Fruit fly (Drosophila melanogaster) whole organism, embryonic: ENCODE measurements around the gene CG46313.
A peak's percentile ranks its signal among the peaks of the same experiment; 100 is the strongest.

Source experiments
- Adf1 ChIP-seq: fragments of 200-800 bp; sonication (Bioruptor generic); IDR thresholded peaks from 2 replicates; pipeline ENCODE4 v1.3.6; 2022; ENCODE audit warnings: missing biosample characterization, missing genetic modification characterization
- Atf3 ChIP-seq: fragments of 200-800 bp; sonication (Bioruptor generic); optimal IDR thresholded peaks from 3 replicates; lab custom pipeline; 2016; ENCODE audit warnings: missing biosample characterization, missing genetic modification characterization
- Bdp1 ChIP-seq: fragments of 200-800 bp; sonication (Bioruptor generic); optimal IDR thresholded peaks from 3 replicates; lab custom pipeline; 2016; ENCODE audit warnings: missing biosample characterization, missing genetic modification characterization
- CG10654 ChIP-seq: fragments of 200-800 bp; sonication (Bioruptor generic); optimal IDR thresholded peaks from 2 replicates; lab custom pipeline; 2016; ENCODE audit warnings: missing biosample characterization, missing genetic modification characterization
- CG11085 ChIP-seq: fragments of 200-800 bp; sonication (Bioruptor generic); IDR thresholded peaks from 2 replicates; pipeline ENCODE4 v1.3.6; 2022; ENCODE audit warnings: missing biosample characterization, missing genetic modification characterization
- CG11247 ChIP-seq: fragments of 200-800 bp; sonication (Bioruptor generic); IDR thresholded peaks from 2 replicates; pipeline ENCODE4 v1.3.6; 2022; ENCODE audit warnings: missing biosample characterization, missing genetic modification characterization
- CG11560 ChIP-seq: fragments of 200-800 bp; sonication (Bioruptor generic); IDR thresholded peaks from 3 replicates; pipeline ENCODE4 v1.3.6; 2022; ENCODE audit warnings: missing biosample characterization, missing genetic modification characterization
- CG12744 ChIP-seq: fragments of 200-800 bp; sonication (Bioruptor generic); optimal IDR thresholded peaks from 2 replicates; lab custom pipeline; 2016; ENCODE audit warnings: missing biosample characterization, missing genetic modification characterization
- CG13287 ChIP-seq: fragments of 200-800 bp; sonication (Bioruptor generic); IDR thresholded peaks from 2 replicates; pipeline ENCODE4 v1.3.6; 2022; ENCODE audit warnings: missing biosample characterization, missing genetic modification characterization; ENCODE audit not compliant: partially characterized antibody
- CG13424 ChIP-seq: fragments of 200-800 bp; sonication (Bioruptor generic); optimal IDR thresholded peaks from 2 replicates; lab custom pipeline; 2019; ENCODE audit warnings: missing biosample characterization, mild to moderate bottlenecking, missing genetic modification characterization, moderate library complexity
- CG17612 ChIP-seq: fragments of 200-800 bp; sonication (Bioruptor generic); IDR thresholded peaks from 2 replicates; pipeline ENCODE4 v1.3.6; 2022; ENCODE audit warnings: missing biosample characterization, missing genetic modification characterization
- CG17829 ChIP-seq: fragments of 200-800 bp; optimal IDR thresholded peaks from 2 replicates; lab custom pipeline; 2019; ENCODE audit warnings: missing biosample characterization, mild to moderate bottlenecking, missing genetic modification characterization, moderate library complexity
- CG1792 ChIP-seq: fragments of 200-800 bp; sonication (Bioruptor generic); optimal IDR thresholded peaks from 2 replicates; lab custom pipeline; 2016; ENCODE audit warnings: missing biosample characterization, missing genetic modification characterization
- CG18476 ChIP-seq: fragments of 200-800 bp; sonication (Bioruptor generic); optimal IDR thresholded peaks from 2 replicates; lab custom pipeline; 2016; ENCODE audit warnings: missing biosample characterization, mild to moderate bottlenecking, missing genetic modification characterization
- CG2116 ChIP-seq: fragments of 200-800 bp; sonication (Bioruptor generic); optimal IDR thresholded peaks from 3 replicates; lab custom pipeline; 2018; ENCODE audit warnings: missing biosample characterization, mild to moderate bottlenecking, missing genetic modification characterization
- CG42726 ChIP-seq: fragments of 200-800 bp; sonication (Bioruptor generic); IDR thresholded peaks from 2 replicates; pipeline ENCODE4 v1.3.6; 2022; ENCODE audit warnings: missing biosample characterization, missing genetic modification characterization; ENCODE audit not compliant: partially characterized antibody
- CG4282 ChIP-seq: fragments of 200-800 bp; sonication (Bioruptor generic); optimal IDR thresholded peaks from 2 replicates; lab custom pipeline; 2016; ENCODE audit warnings: missing biosample characterization, missing genetic modification characterization
- CG43689 ChIP-seq: fragments of 200-800 bp; sonication (Bioruptor generic); IDR thresholded peaks from 2 replicates; pipeline ENCODE4 v1.3.6; 2022; ENCODE audit warnings: missing biosample characterization, missing genetic modification characterization
- CG4617 ChIP-seq: fragments of 200-800 bp; sonication (Bioruptor generic); optimal IDR thresholded peaks from 3 replicates; lab custom pipeline; 2016; ENCODE audit warnings: missing biosample characterization, missing genetic modification characterization, borderline replicate concordance
- CG5180 ChIP-seq: fragments of 200-800 bp; sonication (Bioruptor generic); optimal IDR thresholded peaks from 3 replicates; lab custom pipeline; 2017; ENCODE audit warnings: missing biosample characterization, missing genetic modification characterization, mild to moderate bottlenecking, moderate library complexity, missing genetic modification reagents
- CG6765 ChIP-seq: fragments of 200-800 bp; sonication (Bioruptor generic); optimal IDR thresholded peaks from 3 replicates; lab custom pipeline; 2017; ENCODE audit warnings: missing biosample characterization, mild to moderate bottlenecking, missing genetic modification characterization
- CG6813 ChIP-seq: fragments of 200-800 bp; sonication (Bioruptor generic); optimal IDR thresholded peaks from 2 replicates; lab custom pipeline; 2017; ENCODE audit warnings: missing biosample characterization, missing genetic modification characterization, mild to moderate bottlenecking, moderate library complexity, missing genetic modification reagents
- CG7357 ChIP-seq: fragments of 200-800 bp; sonication (Bioruptor generic); IDR thresholded peaks from 3 replicates; pipeline ENCODE4 v1.3.6; 2022; ENCODE audit warnings: missing biosample characterization, missing genetic modification characterization
- CG7745 ChIP-seq: fragments of 200-800 bp; sonication (Bioruptor generic); optimal IDR thresholded peaks from 2 replicates; lab custom pipeline; 2018; ENCODE audit warnings: missing biosample characterization, mild to moderate bottlenecking, missing genetic modification characterization, moderate library complexity
- CG8944 ChIP-seq: fragments of 200-800 bp; sonication (Bioruptor generic); optimal IDR thresholded peaks from 3 replicates; lab custom pipeline; 2016; ENCODE audit warnings: missing biosample characterization, missing genetic modification characterization
- CG9609 ChIP-seq: fragments of 200-800 bp; sonication (Bioruptor generic); optimal IDR thresholded peaks from 3 replicates; lab custom pipeline; 2016; ENCODE audit warnings: missing biosample characterization, missing genetic modification characterization
- CkIIα-i1 ChIP-seq: fragments of 200-800 bp; sonication (Bioruptor generic); IDR thresholded peaks from 2 replicates; pipeline ENCODE4 v1.3.6; 2022; ENCODE audit warnings: missing biosample characterization, missing genetic modification characterization
- D ChIP-seq, 2 experiments: fragments of 200-800 bp in 1 of 2; fragments of >200 bp in 1 of 2; sonication (Bioruptor generic) in 1 of 2; optimal IDR thresholded peaks; 2 replicates in 1 of 2; 3 replicates in 1 of 2; lab custom pipeline; 2017; ENCODE audit warnings: mild to moderate bottlenecking in 1 of 2, missing biosample characterization in 1 of 2, missing genetic modification characterization in 1 of 2, missing genetic modification reagents in 1 of 2
- Dll ChIP-seq: fragments of 200-800 bp; sonication (Bioruptor generic); IDR thresholded peaks from 4 replicates; pipeline ENCODE4 v1.3.6; 2022; ENCODE audit warnings: missing biosample characterization, missing genetic modification characterization; ENCODE audit not compliant: partially characterized antibody
- HHEX ChIP-seq: fragments of 200-800 bp; sonication (Bioruptor generic); optimal IDR thresholded peaks from 3 replicates; lab custom pipeline; 2017; ENCODE audit warnings: missing biosample characterization, mild to moderate bottlenecking, missing genetic modification characterization, missing genetic modification reagents
- Kr ChIP-seq: fragments of 200-800 bp; sonication (Bioruptor generic); optimal IDR thresholded peaks from 2 replicates; lab custom pipeline; 2017; ENCODE audit warnings: missing biosample characterization, mild to moderate bottlenecking, missing genetic modification characterization
- Lpt ChIP-seq: fragments of >200 bp; optimal IDR thresholded peaks from 2 replicates; lab custom pipeline; 2018; ENCODE audit warnings: missing biosample characterization, missing genetic modification characterization
- NK7.1 ChIP-seq: fragments of 200-800 bp; sonication (Bioruptor generic); optimal IDR thresholded peaks from 3 replicates; lab custom pipeline; 2016; ENCODE audit warnings: missing biosample characterization, missing genetic modification characterization
- Side ChIP-seq: fragments of 200-800 bp; sonication (Bioruptor generic); optimal IDR thresholded peaks from 2 replicates; lab custom pipeline; 2016; ENCODE audit warnings: missing biosample characterization, missing genetic modification characterization
- Taf1 ChIP-seq: fragments of 200-800 bp; sonication (Bioruptor generic); IDR thresholded peaks from 2 replicates; pipeline ENCODE4 v1.3.6; 2022; ENCODE audit warnings: missing biosample characterization, missing genetic modification characterization
- Trl ChIP-seq, 3 experiments: fragments of >200 bp in 2 of 3; fragments of 200-800 bp in 1 of 3; sonication (Bioruptor generic) in 1 of 3; optimal IDR thresholded peaks; 2 replicates in 1 of 3; 3 replicates in 2 of 3; lab custom pipeline; 2016 to 2017; ENCODE audit warnings: missing biosample characterization in 1 of 3, missing genetic modification characterization in 1 of 3
- Xbp1 ChIP-seq: fragments of 200-800 bp; sonication (Bioruptor generic); optimal IDR thresholded peaks from 3 replicates; lab custom pipeline; 2016; ENCODE audit warnings: missing biosample characterization, mild to moderate bottlenecking, missing genetic modification characterization
- ab ChIP-seq: fragments of 200-800 bp; sonication (Bioruptor generic); optimal IDR thresholded peaks from 2 replicates; lab custom pipeline; 2016; ENCODE audit warnings: missing biosample characterization, missing genetic modification characterization
- amos ChIP-seq: fragments of 200-800 bp; sonication (Bioruptor generic); IDR thresholded peaks from 2 replicates; pipeline ENCODE4 v1.3.6; 2022; ENCODE audit warnings: missing biosample characterization, missing genetic modification characterization; ENCODE audit not compliant: partially characterized antibody
- crc ChIP-seq: fragments of 200-800 bp; sonication (Bioruptor generic); optimal IDR thresholded peaks from 2 replicates; lab custom pipeline; 2016; ENCODE audit warnings: missing biosample characterization, missing genetic modification characterization
- da ChIP-seq: fragments of 200-800 bp; sonication (Bioruptor generic); optimal IDR thresholded peaks from 2 replicates; lab custom pipeline; 2016; ENCODE audit warnings: missing biosample characterization, missing genetic modification characterization
- gem ChIP-seq: fragments of 200-800 bp; sonication (Bioruptor generic); optimal IDR thresholded peaks from 2 replicates; lab custom pipeline; 2019; ENCODE audit warnings: missing biosample characterization, mild to moderate bottlenecking, missing genetic modification characterization, moderate library complexity
- grau ChIP-seq: fragments of 200-800 bp; optimal IDR thresholded peaks from 3 replicates; lab custom pipeline; 2019; ENCODE audit warnings: missing biosample characterization, mild to moderate bottlenecking, missing genetic modification characterization, moderate library complexity
- prd ChIP-seq, 3 experiments: fragments of >200 bp in 2 of 3; fragments of 200-800 bp in 1 of 3; sonication (Bioruptor generic) in 1 of 3; optimal IDR thresholded peaks in 2 of 3; IDR thresholded peaks in 1 of 3; 2 replicates in 2 of 3; 3 replicates in 1 of 3; pipeline versions ENCODE4 v1.3.6 to Lab custom; 2017 to 2022; ENCODE audit warnings: missing biosample characterization in 1 of 3, missing genetic modification characterization in 1 of 3
- sens ChIP-seq: fragments of 200-800 bp; sonication (Bioruptor generic); peaks from one replicate; lab custom pipeline; 2016; ENCODE audit warnings: missing biosample characterization, missing genetic modification characterization
- sens-2 ChIP-seq: fragments of 200-800 bp; sonication (Bioruptor generic); IDR thresholded peaks from 2 replicates; pipeline ENCODE4 v1.3.6; 2022; ENCODE audit warnings: missing biosample characterization, missing genetic modification characterization
- shn ChIP-seq: fragments of 200-800 bp; sonication (Bioruptor generic); optimal IDR thresholded peaks from 3 replicates; lab custom pipeline; 2016; ENCODE audit warnings: missing biosample characterization, missing genetic modification characterization
- tna ChIP-seq: fragments of 200-800 bp; sonication (Bioruptor generic); IDR thresholded peaks from 2 replicates; pipeline ENCODE4 v1.3.6; 2022; ENCODE audit warnings: missing biosample characterization, missing genetic modification characterization; ENCODE audit not compliant: partially characterized antibody
- zfh2 ChIP-seq: fragments of 200-800 bp; sonication (Bioruptor generic); optimal IDR thresholded peaks from 2 replicates; lab custom pipeline; 2016; ENCODE audit warnings: missing biosample characterization, missing genetic modification characterization

Gene CG46313

dm6 chr3R:26952200-26952856 is 26.0 kb upstream of the CG46313 start (continued):
- TF ChIP-seq CG42726 (GFP tag; lab: Robert Waterston, UW), result no peak
- TF ChIP-seq amos (GFP tag; lab: Robert Waterston, UW), result no peak
- no peak for TF ChIP-seq CG9609
- TF ChIP-seq CG2116 (GFP tag; lab: Kevin White, UChicago), result no peak
- no peak for TF ChIP-seq D (optimal IDR thresholded peaks at IDR 0.05; lab: Kevin White, UChicago)
- no peak for TF ChIP-seq D (GFP tag; optimal IDR thresholded peaks at IDR 0.05; lab: Kevin White, UChicago)
- TF ChIP-seq gem, result peak; percentile 49
- TF ChIP-seq CG11560 (tag; lab: Robert Waterston, UW), result no peak
- TF ChIP-seq Adf1, result no peak
- no peak for TF ChIP-seq CG4282 (GFP tag; lab: Kevin White, UChicago)
- no peak for TF ChIP-seq CG17612 (GFP tag; lab: Robert Waterston, UW)
- no peak for TF ChIP-seq Lpt (GFP tag; lab: Kevin White, UChicago)
- TF ChIP-seq Trl (optimal IDR thresholded peaks at IDR 0.05; lab: Kevin White, UChicago), result no peak
- TF ChIP-seq Trl (GFP tag; optimal IDR thresholded peaks at IDR 0.05; lab: Kevin White, UChicago), result no peak
- TF ChIP-seq ab (GFP tag; lab: Kevin White, UChicago), result no peak
- no peak for TF ChIP-seq Side (GFP tag; lab: Kevin White, UChicago)
- no peak for TF ChIP-seq CG11085 (GFP tag; lab: Robert Waterston, UW)
- TF ChIP-seq Dll (GFP tag; lab: Robert Waterston, UW), result no peak
- TF ChIP-seq CG13287 (GFP tag; lab: Robert Waterston, UW), result no peak
- TF ChIP-seq CG7745 (tag; lab: Kevin White, UChicago), result no peak
- TF ChIP-seq da (GFP tag; lab: Kevin White, UChicago), result no peak
- no peak for TF ChIP-seq CG43689 (GFP tag; lab: Robert Waterston, UW)
- TF ChIP-seq zfh2 (GFP tag; lab: Kevin White, UChicago), result peak; percentile 30
- TF ChIP-seq CG7357, result no peak
- TF ChIP-seq Kr (GFP tag; lab: Kevin White, UChicago), result no peak
- TF ChIP-seq CG17829 (tag; lab: Kevin White, UChicago), result no peak
- no peak for TF ChIP-seq crc (GFP tag; lab: Kevin White, UChicago)
- no peak for TF ChIP-seq shn (GFP tag; lab: Kevin White, UChicago)
- TF ChIP-seq Taf1 (GFP tag; lab: Robert Waterston, UW), result no peak
- TF ChIP-seq CG4617 (GFP tag; lab: Kevin White, UChicago), result no peak
- no peak for TF ChIP-seq CG13424 (tag; lab: Kevin White, UChicago)
- TF ChIP-seq prd (optimal IDR thresholded peaks at IDR 0.05; lab: Kevin White, UChicago), result no peak
- no peak for TF ChIP-seq prd (GFP tag; IDR thresholded peaks at IDR 0.05; lab: Robert Waterston, UW)
- TF ChIP-seq CG6813 (GFP tag; lab: Kevin White, UChicago), result peak; percentile 31
- no peak for TF ChIP-seq Bdp1 (GFP tag; lab: Kevin White, UChicago)
- TF ChIP-seq sens (GFP tag; lab: Kevin White, UChicago), result no peak
- no peak for TF ChIP-seq CG5180 (GFP tag; lab: Kevin White, UChicago)
- TF ChIP-seq tna, result no peak
- TF ChIP-seq CG1792 (GFP tag; lab: Kevin White, UChicago), result peak; percentile 2
- no peak for TF ChIP-seq Xbp1 (GFP tag; lab: Kevin White, UChicago)
- TF ChIP-seq sens-2 (GFP tag; lab: Robert Waterston, UW), result no peak
- peak; percentile 41 for TF ChIP-seq grau (tag; lab: Kevin White, UChicago)
- TF ChIP-seq CG6765 (GFP tag; lab: Kevin White, UChicago), result no peak
- TF ChIP-seq NK7.1 (GFP tag; lab: Kevin White, UChicago), result no peak
- TF ChIP-seq CG12744 (GFP tag; lab: Kevin White, UChicago), result no peak
- TF ChIP-seq Atf3 (GFP tag; lab: Kevin White, UChicago), result no peak
- TF ChIP-seq CG10654 (GFP tag; lab: Kevin White, UChicago), result no peak
- TF ChIP-seq CkIIα-i1 (GFP tag; lab: Robert Waterston, UW), result no peak
- no peak for TF ChIP-seq CG8944
- TF ChIP-seq CG11247 (GFP tag; lab: Robert Waterston, UW), result no peak
- no peak for TF ChIP-seq HHEX
- no peak for TF ChIP-seq CG18476 (GFP tag; lab: Kevin White, UChicago)
